Worm (Caenorhabditis elegans) whole organism, late embryonic: Measurements from ENCODE around the gene sel-10.

Experiments
- ceh-19 ChIP-seq: fragments of 200-800 bp; sonication (Bioruptor generic); optimal IDR thresholded peaks from 2 replicates; lab custom pipeline; 2018; ENCODE audit warnings: mild to moderate bottlenecking, missing genetic modification characterization, missing compliant biosample characterization
- ceh-9 ChIP-seq: sonication (generic microtip); optimal IDR thresholded peaks from 2 replicates; lab custom pipeline; 2016; ENCODE audit warnings: mild to moderate bottlenecking, missing genetic modification characterization, inconsistent platforms, missing compliant biosample characterization
- dmd-4 ChIP-seq: sonication (generic microtip); optimal IDR thresholded peaks from 2 replicates; lab custom pipeline; 2016; ENCODE audit warnings: borderline replicate concordance, missing genetic modification characterization, missing compliant biosample characterization
- fkh-10 ChIP-seq: fragments of 150-350 bp; optimal IDR thresholded peaks from 2 replicates; lab custom pipeline; 2014; ENCODE audit warnings: missing biosample characterization, missing genetic modification reagents, missing genetic modification characterization
- pha-4 ChIP-seq: fragments of 150-350 bp; optimal IDR thresholded peaks from 2 replicates; lab custom pipeline; 2018; ENCODE audit warnings: missing biosample characterization, missing genetic modification reagents, missing genetic modification characterization
- pqm-1 ChIP-seq: sonication (generic microtip); optimal IDR thresholded peaks from 2 replicates; lab custom pipeline; 2016; ENCODE audit warnings: missing genetic modification characterization, missing compliant biosample characterization

- TF ChIP-seq fkh-10, result no peak
- no peak for TF ChIP-seq pqm-1 (tag; lab: Kevin White, UChicago)
- TF ChIP-seq ceh-19, result no peak
- no peak for TF ChIP-seq dmd-4 (tag; lab: Kevin White, UChicago)
- no peak for TF ChIP-seq pha-4 (tag; lab: Kevin White, UChicago)
- TF ChIP-seq ceh-9 (tag; lab: Kevin White, UChicago), result no peak
Measured at ce11 chrV:13850170-13850569, 31.0 kb downstream of the sel-10 start, which contains the start of gene hpx-2.
